Fruit fly (Drosophila melanogaster) whole organism, embryonic: Measurements from ENCODE around the gene CG18131.

ENCODE experiments used
- Atf3 ChIP-seq: fragments of 200-800 bp; sonication (Bioruptor generic); optimal IDR thresholded peaks from 3 replicates; lab custom pipeline; 2016; ENCODE audit warnings: missing biosample characterization, missing genetic modification characterization
- Awh ChIP-seq: fragments of 200-800 bp; sonication (Bioruptor generic); IDR thresholded peaks from 2 replicates; pipeline ENCODE4, ENCODE4 v1.3.6; 2022; ENCODE audit warnings: missing biosample characterization, missing genetic modification characterization
- BEAF-32 ChIP-seq: fragments of 200-800 bp; sonication (Bioruptor generic); optimal IDR thresholded peaks from 3 replicates; lab custom pipeline; 2017; ENCODE audit warnings: missing biosample characterization, missing genetic modification characterization, mild to moderate bottlenecking, moderate library complexity, missing genetic modification reagents
- CG10267 ChIP-seq: fragments of 200-800 bp; sonication (Bioruptor generic); optimal IDR thresholded peaks from 2 replicates; lab custom pipeline; 2018; ENCODE audit warnings: missing biosample characterization, mild to moderate bottlenecking, missing genetic modification characterization, moderate library complexity
- CG12236 ChIP-seq: fragments of 200-800 bp; sonication (Bioruptor generic); optimal IDR thresholded peaks from 2 replicates; lab custom pipeline; 2016; ENCODE audit warnings: missing biosample characterization, missing genetic modification characterization
- CG13287 ChIP-seq: fragments of 200-800 bp; sonication (Bioruptor generic); IDR thresholded peaks from 2 replicates; pipeline ENCODE4 v1.3.6; 2022; ENCODE audit warnings: missing biosample characterization, missing genetic modification characterization; ENCODE audit not compliant: partially characterized antibody
- CG16815 ChIP-seq: fragments of 200-800 bp; sonication (Bioruptor generic); optimal IDR thresholded peaks from 3 replicates; lab custom pipeline; 2017; ENCODE audit warnings: missing biosample characterization, mild to moderate bottlenecking, missing genetic modification characterization
- CG17361 ChIP-seq: fragments of 200-800 bp; sonication (Bioruptor generic); IDR thresholded peaks from 3 replicates; pipeline ENCODE4 v1.3.6; 2022; ENCODE audit warnings: missing biosample characterization, missing genetic modification characterization
- CG17612 ChIP-seq: fragments of 200-800 bp; sonication (Bioruptor generic); IDR thresholded peaks from 2 replicates; pipeline ENCODE4 v1.3.6; 2022; ENCODE audit warnings: missing biosample characterization, missing genetic modification characterization
- CG2712 ChIP-seq: fragments of 200-800 bp; optimal IDR thresholded peaks from 3 replicates; lab custom pipeline; 2019; ENCODE audit warnings: missing biosample characterization, mild to moderate bottlenecking, missing genetic modification characterization, moderate library complexity
- CG32532 ChIP-seq: fragments of 200-800 bp; sonication (Bioruptor generic); IDR thresholded peaks from 2 replicates; pipeline ENCODE4 v1.3.6; 2022; ENCODE audit warnings: missing biosample characterization, missing genetic modification characterization
- CG3407 ChIP-seq: fragments of 200-800 bp; sonication (Bioruptor generic); optimal IDR thresholded peaks from 2 replicates; lab custom pipeline; 2018; ENCODE audit warnings: missing biosample characterization, mild to moderate bottlenecking, missing genetic modification characterization
- CG3847 ChIP-seq: fragments of 200-800 bp; sonication (Bioruptor generic); IDR thresholded peaks from 2 replicates; pipeline ENCODE4 v1.3.6; 2022; ENCODE audit warnings: missing biosample characterization, missing genetic modification characterization
- CG4282 ChIP-seq: fragments of 200-800 bp; sonication (Bioruptor generic); optimal IDR thresholded peaks from 2 replicates; lab custom pipeline; 2016; ENCODE audit warnings: missing biosample characterization, missing genetic modification characterization
- CG4820 ChIP-seq: fragments of 200-800 bp; sonication (Bioruptor generic); optimal IDR thresholded peaks from 3 replicates; lab custom pipeline; 2016; ENCODE audit warnings: missing biosample characterization, missing genetic modification characterization
- CG7271 ChIP-seq: fragments of 200-800 bp; sonication (Bioruptor generic); optimal IDR thresholded peaks from 2 replicates; lab custom pipeline; 2018; ENCODE audit warnings: missing biosample characterization, mild to moderate bottlenecking, missing genetic modification characterization, moderate library complexity
- CG7928 ChIP-seq: fragments of 200-800 bp; sonication (Bioruptor generic); optimal IDR thresholded peaks from 2 replicates; lab custom pipeline; 2017; ENCODE audit warnings: missing biosample characterization, mild to moderate bottlenecking, missing genetic modification characterization
- CG7963 ChIP-seq: fragments of 200-800 bp; sonication (Bioruptor generic); IDR thresholded peaks from 3 replicates; pipeline ENCODE4 v1.3.6; 2022; ENCODE audit warnings: missing biosample characterization, missing genetic modification characterization; ENCODE audit not compliant: partially characterized antibody
- CrebB ChIP-seq: fragments of 200-800 bp; sonication (Bioruptor generic); optimal IDR thresholded peaks from 3 replicates; lab custom pipeline; 2018; ENCODE audit warnings: missing biosample characterization, mild to moderate bottlenecking, missing genetic modification characterization
- D19B ChIP-seq: fragments of 200-800 bp; sonication (Bioruptor generic); optimal IDR thresholded peaks from 2 replicates; lab custom pipeline; 2017; ENCODE audit warnings: missing biosample characterization, mild to moderate bottlenecking, missing genetic modification characterization
- Dek ChIP-seq: fragments of 200-800 bp; sonication (Bioruptor generic); optimal IDR thresholded peaks from 3 replicates; lab custom pipeline; 2019; ENCODE audit warnings: missing biosample characterization, mild to moderate bottlenecking, missing genetic modification characterization, moderate library complexity
- ERR ChIP-seq: fragments of 200-800 bp; sonication (Bioruptor generic); optimal IDR thresholded peaks from 2 replicates; lab custom pipeline; 2016; ENCODE audit warnings: missing biosample characterization, missing genetic modification characterization
- H15 ChIP-seq: fragments of 200-800 bp; sonication (Bioruptor generic); IDR thresholded peaks from 3 replicates; pipeline ENCODE4 v1.3.6; 2022; ENCODE audit warnings: missing biosample characterization, missing genetic modification characterization
- Kr ChIP-seq: fragments of 200-800 bp; sonication (Bioruptor generic); optimal IDR thresholded peaks from 2 replicates; lab custom pipeline; 2017; ENCODE audit warnings: missing biosample characterization, mild to moderate bottlenecking, missing genetic modification characterization
- Med ChIP-seq: fragments of 200-800 bp; sonication (Bioruptor generic); peaks from one replicate; lab custom pipeline; 2016; ENCODE audit warnings: missing biosample characterization, missing genetic modification characterization, mild to moderate bottlenecking, inconsistent platforms, moderate library complexity
- Mes4 ChIP-seq: fragments of 200-800 bp; sonication (Bioruptor generic); optimal IDR thresholded peaks from 2 replicates; lab custom pipeline; 2016; ENCODE audit warnings: missing biosample characterization, missing genetic modification characterization
- NFAT ChIP-seq: fragments of 200-800 bp; sonication (Bioruptor generic); IDR thresholded peaks from 2 replicates; pipeline ENCODE4 v1.3.6; 2022; ENCODE audit warnings: missing biosample characterization, missing genetic modification characterization
- NK7.1 ChIP-seq: fragments of 200-800 bp; sonication (Bioruptor generic); optimal IDR thresholded peaks from 3 replicates; lab custom pipeline; 2016; ENCODE audit warnings: missing biosample characterization, missing genetic modification characterization
- Optix ChIP-seq: fragments of 200-800 bp; sonication (Bioruptor generic); IDR thresholded peaks from 3 replicates; pipeline ENCODE4 v1.3.6; 2022; ENCODE audit warnings: missing biosample characterization, missing genetic modification characterization
- Ptx1 ChIP-seq: fragments of 200-800 bp; sonication (Bioruptor generic); IDR thresholded peaks from 2 replicates; pipeline ENCODE4 v1.3.6; 2022; ENCODE audit warnings: missing biosample characterization, missing genetic modification characterization
- TFAM ChIP-seq: fragments of 200-800 bp; sonication (Bioruptor generic); optimal IDR thresholded peaks from 2 replicates; lab custom pipeline; 2017; ENCODE audit warnings: missing biosample characterization, missing genetic modification characterization, inconsistent platforms
- Taf1 ChIP-seq: fragments of 200-800 bp; sonication (Bioruptor generic); IDR thresholded peaks from 2 replicates; pipeline ENCODE4 v1.3.6; 2022; ENCODE audit warnings: missing biosample characterization, missing genetic modification characterization
- ara ChIP-seq: fragments of 200-800 bp; sonication (Bioruptor generic); IDR thresholded peaks from 2 replicates; pipeline ENCODE4 v1.3.6; 2022; ENCODE audit warnings: missing biosample characterization, missing genetic modification characterization
- ash1 ChIP-seq: fragments of 200-800 bp; sonication (Bioruptor generic); optimal IDR thresholded peaks from 2 replicates; lab custom pipeline; 2018; ENCODE audit warnings: missing biosample characterization, mild to moderate bottlenecking, missing genetic modification characterization
- corto ChIP-seq: fragments of 200-800 bp; sonication (Bioruptor generic); optimal IDR thresholded peaks from 2 replicates; lab custom pipeline; 2016; ENCODE audit warnings: missing biosample characterization, mild to moderate bottlenecking, missing genetic modification characterization, moderate library complexity
- dysf ChIP-seq: fragments of 200-800 bp; sonication (Bioruptor generic); IDR thresholded peaks from 3 replicates; pipeline ENCODE4 v1.3.6; 2022; ENCODE audit warnings: missing biosample characterization, missing genetic modification characterization
- fu2 ChIP-seq: fragments of 200-800 bp; sonication (Bioruptor generic); optimal IDR thresholded peaks from 2 replicates; lab custom pipeline; 2016; ENCODE audit warnings: missing biosample characterization, missing genetic modification characterization
- gce ChIP-seq: fragments of 200-800 bp; sonication (Bioruptor generic); IDR thresholded peaks from 3 replicates; pipeline ENCODE4 v1.3.6; 2022; ENCODE audit warnings: missing biosample characterization, missing genetic modification characterization
- gsb ChIP-seq: fragments of 200-800 bp; sonication (Bioruptor generic); IDR thresholded peaks from 2 replicates; pipeline ENCODE4 v1.3.6; 2022; ENCODE audit warnings: missing biosample characterization, missing genetic modification characterization
- ind ChIP-seq: fragments of 200-800 bp; sonication (Bioruptor generic); optimal IDR thresholded peaks from 3 replicates; lab custom pipeline; 2016; ENCODE audit warnings: missing biosample characterization, missing genetic modification characterization
- inv ChIP-seq: fragments of 200-800 bp; sonication (Bioruptor generic); IDR thresholded peaks from 2 replicates; pipeline ENCODE4 v1.3.6; 2022; ENCODE audit warnings: missing biosample characterization, missing genetic modification characterization; ENCODE audit not compliant: partially characterized antibody
- jigr1 ChIP-seq: fragments of 200-800 bp; sonication (Bioruptor generic); IDR thresholded peaks from 3 replicates; pipeline ENCODE4 v1.3.6; 2022; ENCODE audit warnings: missing biosample characterization, missing genetic modification characterization
- kay ChIP-seq: fragments of 200-800 bp; sonication (Bioruptor generic); optimal IDR thresholded peaks from 2 replicates; lab custom pipeline; 2016; ENCODE audit warnings: missing biosample characterization, missing genetic modification characterization
- lmd ChIP-seq: fragments of 200-800 bp; sonication (Bioruptor generic); IDR thresholded peaks from 2 replicates; pipeline ENCODE4 v1.3.6; 2022; ENCODE audit warnings: missing biosample characterization, missing genetic modification characterization
- nerfin-1 ChIP-seq: fragments of 200-800 bp; sonication (Bioruptor generic); optimal IDR thresholded peaks from 3 replicates; lab custom pipeline; 2019; ENCODE audit warnings: missing biosample characterization, mild to moderate bottlenecking, missing genetic modification characterization, moderate library complexity
- pb ChIP-seq: fragments of 200-800 bp; sonication (Bioruptor generic); optimal IDR thresholded peaks from 3 replicates; lab custom pipeline; 2016; ENCODE audit warnings: missing biosample characterization, missing genetic modification characterization
- phol ChIP-seq: fragments of 200-800 bp; sonication (Bioruptor generic); optimal IDR thresholded peaks from 3 replicates; lab custom pipeline; 2018; ENCODE audit warnings: missing biosample characterization, mild to moderate bottlenecking, missing genetic modification characterization, moderate library complexity
- psq ChIP-seq: fragments of 200-800 bp; sonication (Bioruptor generic); optimal IDR thresholded peaks from 2 replicates; lab custom pipeline; 2017; ENCODE audit warnings: missing biosample characterization, missing genetic modification characterization
- schlank ChIP-seq: fragments of 200-800 bp; sonication (Bioruptor generic); optimal IDR thresholded peaks from 2 replicates; lab custom pipeline; 2018; ENCODE audit warnings: missing biosample characterization, mild to moderate bottlenecking, missing genetic modification characterization
- sob ChIP-seq: fragments of 200-800 bp; sonication (Bioruptor generic); IDR thresholded peaks from 2 replicates; pipeline ENCODE4 v1.3.6; 2022; ENCODE audit warnings: missing biosample characterization, missing genetic modification characterization
- tio ChIP-seq: fragments of 200-800 bp; sonication (Bioruptor generic); optimal IDR thresholded peaks from 2 replicates; lab custom pipeline; 2017; ENCODE audit warnings: missing biosample characterization, missing genetic modification characterization, inconsistent platforms
- wek ChIP-seq: fragments of 200-800 bp; sonication (Bioruptor generic); optimal IDR thresholded peaks from 3 replicates; lab custom pipeline; 2018; ENCODE audit warnings: missing biosample characterization, mild to moderate bottlenecking, missing genetic modification characterization, moderate library complexity

Gene CG18131

DNA sequence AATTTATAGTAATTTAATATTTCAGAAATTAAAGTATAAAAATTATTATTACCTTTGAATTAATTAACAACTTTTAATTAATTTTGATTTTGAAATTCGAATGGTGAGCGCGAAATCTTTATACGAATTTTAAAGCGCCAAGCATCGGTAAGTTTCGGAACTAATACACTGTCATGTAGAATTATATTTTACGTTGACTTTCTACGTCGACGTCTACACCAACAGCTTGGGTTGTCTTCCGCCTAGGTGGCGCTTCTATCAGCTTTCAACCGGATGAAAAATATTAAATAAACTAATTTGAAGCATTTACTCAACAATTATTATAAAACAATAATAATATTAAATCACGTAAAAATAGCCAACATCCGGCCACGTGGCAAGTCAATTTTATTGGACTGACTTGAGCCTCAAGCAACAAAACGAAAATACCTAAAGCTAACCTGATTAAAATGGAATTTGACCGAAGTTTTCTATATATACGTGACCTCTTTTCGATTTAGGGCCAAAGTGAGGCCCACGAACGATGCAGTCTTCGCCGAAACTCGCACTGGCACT is 8.5 kb downstream of the CG18131 start, which contains the start of gene CG31928 (continued):
- no peak for TF ChIP-seq Mes4
- TF ChIP-seq Awh (GFP tag; lab: Robert Waterston, UW) = no peak
- TF ChIP-seq CG32532 (GFP tag; lab: Robert Waterston, UW) = peak; percentile 45; the same call in 1 of the 2 replicates
- no peak for TF ChIP-seq kay
- no peak for TF ChIP-seq CG7271 (tag; lab: Kevin White, UChicago)
- peak; percentile 5 for TF ChIP-seq Dek
- no peak for TF ChIP-seq Kr (GFP tag; lab: Kevin White, UChicago)
- no peak for TF ChIP-seq CG17612 (GFP tag; lab: Robert Waterston, UW)
- TF ChIP-seq CrebB (tag; lab: Kevin White, UChicago) = no peak
- no peak for TF ChIP-seq H15 (GFP tag; lab: Robert Waterston, UW)
- no peak for TF ChIP-seq Taf1 (GFP tag; lab: Robert Waterston, UW)
- TF ChIP-seq ind (GFP tag; lab: Kevin White, UChicago) = no peak
- TF ChIP-seq corto (GFP tag; lab: Kevin White, UChicago) = no peak
- no peak for TF ChIP-seq CG16815 (GFP tag; lab: Kevin White, UChicago)
- no peak for TF ChIP-seq CG3407 (GFP tag; lab: Kevin White, UChicago)
- no peak; the same call in 1 of the 2 replicates for TF ChIP-seq NFAT (GFP tag; lab: Robert Waterston, UW)
- no peak for TF ChIP-seq dysf (GFP tag; lab: Robert Waterston, UW)
- TF ChIP-seq Atf3 (GFP tag; lab: Kevin White, UChicago) = no peak
- TF ChIP-seq CG17361 (GFP tag; lab: Robert Waterston, UW) = no peak
- no peak for TF ChIP-seq CG4820 (GFP tag; lab: Kevin White, UChicago)
- TF ChIP-seq fu2 = no peak
- TF ChIP-seq CG13287 (GFP tag; lab: Robert Waterston, UW) = no peak
- no peak for TF ChIP-seq tio (GFP tag; lab: Kevin White, UChicago)
- no peak for TF ChIP-seq jigr1 (GFP tag; lab: Robert Waterston, UW)
- TF ChIP-seq CG10267 (tag; lab: Kevin White, UChicago) = peak; percentile 32
- no peak for TF ChIP-seq pb (GFP tag; lab: Kevin White, UChicago)
- no peak for TF ChIP-seq CG12236 (GFP tag; lab: Kevin White, UChicago)
- no peak for TF ChIP-seq wek (GFP tag; lab: Kevin White, UChicago)
- TF ChIP-seq D19B (GFP tag; lab: Kevin White, UChicago) = no peak
- no peak for TF ChIP-seq CG3847 (GFP tag; lab: Robert Waterston, UW)
- TF ChIP-seq CG2712 (tag; lab: Kevin White, UChicago) = no peak
- peak; percentile 17 for TF ChIP-seq phol (tag; lab: Kevin White, UChicago)
- TF ChIP-seq CG7963 (GFP tag; lab: Robert Waterston, UW) = no peak
- TF ChIP-seq Optix (GFP tag; lab: Robert Waterston, UW) = no peak
- TF ChIP-seq ERR (GFP tag; lab: Kevin White, UChicago) = no peak
- no peak for TF ChIP-seq ash1 (GFP tag; lab: Kevin White, UChicago)
- TF ChIP-seq NK7.1 = no peak
- no peak for TF ChIP-seq gce (GFP tag; lab: Robert Waterston, UW)
- TF ChIP-seq gsb = no peak
- no peak for TF ChIP-seq lmd (GFP tag; lab: Robert Waterston, UW)
- no peak for TF ChIP-seq schlank (tag; lab: Kevin White, UChicago)
- TF ChIP-seq ara (GFP tag; lab: Robert Waterston, UW) = no peak
- peak; percentile 78 for TF ChIP-seq Med (GFP tag; lab: Kevin White, UChicago)
- TF ChIP-seq psq (GFP tag; lab: Kevin White, UChicago) = no peak
- no peak for TF ChIP-seq sob (GFP tag; lab: Robert Waterston, UW)
- no peak for TF ChIP-seq nerfin-1 (tag; lab: Kevin White, UChicago)
- TF ChIP-seq Ptx1 (GFP tag; lab: Robert Waterston, UW) = peak; percentile 35
- TF ChIP-seq CG4282 = no peak
- TF ChIP-seq inv (GFP tag; lab: Robert Waterston, UW) = no peak
- no peak for TF ChIP-seq CG7928 (GFP tag; lab: Kevin White, UChicago)
- no peak for TF ChIP-seq TFAM (GFP tag; lab: Kevin White, UChicago)
- TF ChIP-seq BEAF-32 (GFP tag; lab: Kevin White, UChicago) = no peak
